Fruit fly (Drosophila melanogaster): ENCODE data around the gene Rcd2.
"Not testable (repeated sequence)": the region's sequence is repeated elsewhere in the genome, so short reads cannot be mapped to it uniquely, and the experiment has no call there.

Gene Rcd2

DNA sequence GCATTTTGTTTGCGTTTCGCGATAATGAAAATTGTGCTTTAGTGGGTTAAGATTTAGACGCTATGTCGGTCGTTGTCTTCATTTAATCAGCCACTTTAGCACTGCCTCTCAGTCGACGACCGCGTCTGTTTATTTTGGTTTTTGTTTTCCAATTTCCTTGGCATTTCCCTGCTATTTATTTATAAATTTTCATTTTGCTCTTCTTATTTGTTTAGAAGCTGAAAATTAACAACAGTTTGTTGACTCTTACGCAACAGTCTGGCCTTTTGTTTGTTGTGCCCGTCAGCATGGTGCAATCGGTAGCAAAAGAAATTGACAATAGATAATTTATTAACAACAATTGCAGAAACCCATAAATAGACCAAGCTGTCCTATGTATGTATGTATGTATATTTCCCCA is 32.7 kb downstream of the Rcd2 start:
- TF ChIP-seq dl (GFP tag; optimal IDR thresholded peaks at IDR 0.05; ENCODE audit: insufficient read depth in 1 of 2, partially characterized antibody in 2 of 2) (no peak), Jra (GFP tag; optimal IDR thresholded peaks at IDR 0.05) (no peak), tai (GFP tag; optimal IDR thresholded peaks at IDR 0.05) (no peak), brk (GFP tag; optimal IDR thresholded peaks at IDR 0.05) (no peak), dmrt93B (GFP tag; optimal IDR thresholded peaks at IDR 0.05) (no peak), CG9705 (GFP tag; optimal IDR thresholded peaks at IDR 0.05) (no peak), lola (GFP tag; optimal IDR thresholded peaks at IDR 0.05) (no peak), Abd-B (GFP tag; optimal IDR thresholded peaks at IDR 0.05) (no peak), GATAd (GFP tag; optimal IDR thresholded peaks at IDR 0.05) (no peak), N (GFP tag; optimal IDR thresholded peaks at IDR 0.05) (no peak), Dif (GFP tag; optimal IDR thresholded peaks at IDR 0.05; ENCODE audit: partially characterized antibody) (no peak), Mio (GFP tag; optimal IDR thresholded peaks at IDR 0.05) (no peak), Hr83 (GFP tag; optimal IDR thresholded peaks at IDR 0.05; ENCODE audit: poor library complexity, severe bottlenecking) (no peak), foxo (GFP tag; optimal IDR thresholded peaks at IDR 0.05) (no peak), sv (GFP tag; optimal IDR thresholded peaks at IDR 0.05) (no peak), ey (GFP tag; optimal IDR thresholded peaks at IDR 0.05) (no peak), pan (optimal IDR thresholded peaks at IDR 0.05) (no peak), fru (GFP tag; optimal IDR thresholded peaks at IDR 0.05) (no peak), HLH106 (tag; optimal IDR thresholded peaks at IDR 0.05) (no peak)

dm6 chr3L:20505732-20506131 is 34.5 kb downstream of the Rcd2 start, which contains the start of gene CG5078:
TSS of gene CG5078 (plus strand) at chr3L:20506032.
- TF ChIP-seq GATAd (GFP tag; optimal IDR thresholded peaks at IDR 0.05), result no peak
- no peak for TF ChIP-seq fru (GFP tag; optimal IDR thresholded peaks at IDR 0.05)
- TF ChIP-seq tai (GFP tag; optimal IDR thresholded peaks at IDR 0.05), result no peak
- TF ChIP-seq br (GFP tag; optimal IDR thresholded peaks at IDR 0.05), result no peak
- TF ChIP-seq Hr78 (GFP tag; optimal IDR thresholded peaks at IDR 0.05), result no peak
- no peak for TF ChIP-seq Myc (optimal IDR thresholded peaks at IDR 0.05)

- not testable (repeated sequence) for TF ChIP-seq GATAd, CG9705, rgr (GFP tag; optimal IDR thresholded peaks at IDR 0.05)
Measured at dm6 chr3L:20503886-20504285, 36.3 kb downstream of the Rcd2 start, which contains the start of gene CG17637. TSS of gene CG17637 (plus strand) at chr3L:20504186.

dm6 chr3L:20503256-20503655 is 37.0 kb downstream of the Rcd2 start:
- TF ChIP-seq jim (GFP tag; optimal IDR thresholded peaks at IDR 0.05), result no peak

DNA sequence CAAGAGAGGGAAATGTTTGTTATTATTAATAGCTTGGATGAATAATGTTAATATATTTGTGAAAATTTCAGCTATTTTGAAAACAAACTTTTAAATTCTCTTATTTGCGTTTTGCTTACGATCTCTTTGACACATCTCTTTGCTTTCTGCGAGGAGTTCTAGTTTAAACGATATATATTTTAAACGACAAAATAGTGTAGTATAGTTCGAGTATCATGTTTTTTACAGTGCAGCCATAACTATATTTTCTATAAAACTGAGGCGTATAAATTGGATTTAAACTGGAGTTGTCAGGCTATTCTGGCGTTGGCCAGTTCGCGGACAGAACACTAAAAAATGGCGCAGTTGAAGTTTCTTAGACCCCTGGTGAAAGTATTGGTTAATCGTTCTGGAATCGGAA is 40.7 kb downstream of the Rcd2 start, which contains the start of gene CG18281:
Gene CG18281, plus strand, starts transcription at position 301 of the 400 bp plus-strand sequence.
- TF ChIP-seq Dfd (GFP tag; optimal IDR thresholded peaks at IDR 0.05); HLH106 (tag; optimal IDR thresholded peaks at IDR 0.05); CG32264 (GFP tag; optimal IDR thresholded peaks at IDR 0.05): not testable (repeated sequence)

dm6 chr3L:20498204-20498603 is 42.0 kb downstream of the Rcd2 start:
- TF ChIP-seq CG9705 (GFP tag; optimal IDR thresholded peaks at IDR 0.05) (no peak), N (GFP tag; optimal IDR thresholded peaks at IDR 0.05) (no peak), psq (GFP tag; optimal IDR thresholded peaks at IDR 0.05) (no peak), Dfd (GFP tag; optimal IDR thresholded peaks at IDR 0.05) (peak; percentile 87)

DNA sequence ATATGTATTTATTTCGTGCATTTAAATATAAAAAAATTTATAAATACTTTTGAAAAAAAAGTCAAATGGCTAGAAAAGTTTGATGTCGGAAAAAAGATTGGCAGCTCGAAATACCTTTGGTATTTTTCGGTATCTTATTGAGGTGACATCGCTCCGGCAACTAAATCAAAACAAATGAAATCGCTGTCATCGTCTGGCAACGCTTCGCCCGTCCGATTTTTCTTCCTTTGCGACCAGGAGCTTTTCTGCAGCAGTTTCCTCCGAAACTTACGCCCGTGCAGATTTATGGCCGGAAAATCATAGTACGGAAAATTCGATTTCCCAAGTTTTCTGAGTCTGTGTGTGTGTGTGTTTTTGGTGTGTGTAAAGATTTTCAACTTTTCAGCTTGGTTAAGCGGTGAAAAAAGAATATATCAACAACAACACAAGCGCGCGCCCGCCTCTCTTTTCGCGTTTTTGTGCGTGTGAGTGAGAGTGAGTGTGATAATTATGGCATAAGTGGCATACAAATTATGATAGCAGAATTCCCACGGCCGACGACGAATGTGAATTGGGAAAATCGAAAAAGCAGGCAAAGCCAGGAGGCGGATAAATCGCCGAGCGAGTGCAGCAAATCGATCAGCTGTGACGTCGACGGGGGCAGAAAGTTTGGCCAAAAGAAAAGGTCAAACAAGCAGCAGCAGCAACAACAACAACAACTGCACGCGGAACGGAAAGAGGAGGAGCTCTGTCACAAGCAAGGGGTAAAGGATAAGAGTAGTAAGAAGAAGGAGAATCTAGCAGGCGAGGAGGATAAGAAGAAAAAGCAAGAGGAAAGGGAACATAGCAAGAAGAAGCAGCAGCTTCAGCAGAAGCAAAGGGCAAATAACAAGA is 42.9 kb downstream of the Rcd2 start, which contains the start of gene CG32425:
Gene CG32425, plus strand, starts transcription at position 200 of the 873 bp plus-strand sequence.
- TF ChIP-seq HLH106 (tag; optimal IDR thresholded peaks at IDR 0.05) (peak; percentile 4), Myc (optimal IDR thresholded peaks at IDR 0.05) (peak; percentile 18), OdsH (GFP tag; optimal IDR thresholded peaks at IDR 0.05) (no peak), Hnf4 (GFP tag; optimal IDR thresholded peaks at IDR 0.05) (no peak), Rel (GFP tag; optimal IDR thresholded peaks at IDR 0.05) (no peak), Rel (tag; optimal IDR thresholded peaks at IDR 0.05) (peak; percentile 8), tai (GFP tag; optimal IDR thresholded peaks at IDR 0.05) (no peak), foxo (GFP tag; optimal IDR thresholded peaks at IDR 0.05) (peak in 1 of 2 experiments; percentile 37), h (GFP tag; optimal IDR thresholded peaks at IDR 0.05) (peak; percentile 24), usp (GFP tag; optimal IDR thresholded peaks at IDR 0.05) (no peak), fru (GFP tag; optimal IDR thresholded peaks at IDR 0.05) (peak; percentile 25), psq (GFP tag; optimal IDR thresholded peaks at IDR 0.05) (peak; percentile 67), CG9705 (GFP tag; optimal IDR thresholded peaks at IDR 0.05) (no peak)
